Fruit fly (Drosophila melanogaster) whole organism, wandering third instar larva: Measurements from ENCODE around the gene how.

Experiments
- Abd-B ChIP-seq: fragments of >200 bp; optimal IDR thresholded peaks from 2 replicates; lab custom pipeline; 2017; ENCODE audit warnings: missing biosample characterization, missing genetic modification characterization
- Dfd ChIP-seq: fragments of >200 bp; optimal IDR thresholded peaks from 2 replicates; lab custom pipeline; 2017; ENCODE audit warnings: missing biosample characterization, missing genetic modification characterization
- Mio ChIP-seq: sonication (Bioruptor generic); optimal IDR thresholded peaks from 2 replicates; lab custom pipeline; 2016; ENCODE audit warnings: missing biosample characterization, missing genetic modification characterization
- tai ChIP-seq: sonication (Bioruptor generic); optimal IDR thresholded peaks from 2 replicates; lab custom pipeline; 2016; ENCODE audit warnings: missing biosample characterization, missing genetic modification characterization
- usp ChIP-seq: fragments of >200 bp; optimal IDR thresholded peaks from 2 replicates; lab custom pipeline; 2017; ENCODE audit warnings: missing biosample characterization, missing genetic modification characterization

- TF ChIP-seq Mio (GFP tag; lab: Kevin White, UChicago) (no peak), Dfd (GFP tag; lab: Kevin White, UChicago) (no peak), Abd-B (GFP tag; lab: Kevin White, UChicago) (no peak), usp (no peak), tai (GFP tag; lab: Kevin White, UChicago) (no peak)
These were observed 27.6 kb upstream of the how start, which contains the start of gene Theg for dm6 chr3R:22014397-22014796.
